Worm (Caenorhabditis elegans) whole organism, L3 larva: ENCODE measurements around the gene Y105C5A.8.

Experiments used
- ZK546.5 ChIP-seq: sonication (generic microtip); optimal IDR thresholded peaks from 2 replicates; lab custom pipeline; 2017; ENCODE audit warnings: missing biosample characterization, missing genetic modification characterization
- aly-2 ChIP-seq: fragments of 150-350 bp; optimal IDR thresholded peaks from 2 replicates; lab custom pipeline; 2014; ENCODE audit warnings: missing biosample characterization, missing genetic modification characterization
- ama-1 ChIP-seq: fragments of 150-350 bp; optimal IDR thresholded peaks from 2 replicates; lab custom pipeline; 2018
- ceh-16 ChIP-seq: sonication (generic microtip); optimal IDR thresholded peaks from 2 replicates; lab custom pipeline; 2017; ENCODE audit warnings: missing biosample characterization, missing genetic modification characterization
- elt-2 ChIP-seq: sonication (generic microtip); optimal IDR thresholded peaks from 2 replicates; lab custom pipeline; 2016; ENCODE audit warnings: missing genetic modification reagents, mild to moderate bottlenecking, missing genetic modification characterization, missing compliant biosample characterization
- elt-3 ChIP-seq, 3 experiments: fragments of 150-350 bp in 1 of 3; sonication (generic microtip) in 2 of 3; optimal IDR thresholded peaks; 2 replicates in 2 of 3; 4 replicates in 1 of 3; lab custom pipeline; 2014 to 2017; ENCODE audit warnings: missing biosample characterization in 3 of 3, missing genetic modification characterization in 3 of 3
- mdl-1 ChIP-seq: fragments of 150-350 bp; optimal IDR thresholded peaks from 2 replicates; lab custom pipeline; 2014; ENCODE audit warnings: missing biosample characterization, missing genetic modification characterization
- nhr-11 ChIP-seq: fragments of 150-350 bp; optimal IDR thresholded peaks from 2 replicates; lab custom pipeline; 2014; ENCODE audit warnings: missing biosample characterization, missing genetic modification characterization
- nhr-23 ChIP-seq: fragments of 150-350 bp; optimal IDR thresholded peaks from 2 replicates; lab custom pipeline; 2014; ENCODE audit warnings: missing biosample characterization, missing genetic modification reagents, missing genetic modification characterization
- nhr-25 ChIP-seq: sonication (generic microtip); optimal IDR thresholded peaks from 2 replicates; lab custom pipeline; 2017; ENCODE audit warnings: missing biosample characterization, missing genetic modification characterization
- nhr-28 ChIP-seq: fragments of 150-350 bp; optimal IDR thresholded peaks from 2 replicates; lab custom pipeline; 2014; ENCODE audit warnings: missing biosample characterization, missing genetic modification characterization
- nhr-43 ChIP-seq: sonication (generic microtip); optimal IDR thresholded peaks from 2 replicates; lab custom pipeline; 2016; ENCODE audit warnings: mild to moderate bottlenecking, missing genetic modification characterization, missing compliant biosample characterization; ENCODE audit not compliant: poor library complexity, severe bottlenecking
- snpc-4 ChIP-seq: fragments of 150-350 bp; optimal IDR thresholded peaks from 2 replicates; lab custom pipeline; 2014; ENCODE audit warnings: missing biosample characterization, missing genetic modification characterization
- tbx-2 ChIP-seq: sonication (generic microtip); optimal IDR thresholded peaks from 2 replicates; lab custom pipeline; 2016; ENCODE audit warnings: mild to moderate bottlenecking, missing genetic modification characterization, missing compliant biosample characterization
- ztf-4 ChIP-seq: fragments of 150-350 bp; optimal IDR thresholded peaks from 2 replicates; lab custom pipeline; 2014; ENCODE audit warnings: missing biosample characterization, missing genetic modification characterization

Y105C5A.8 gene

ce11 chrIV:15564327-15564726 lies 52.5 kb downstream of the Y105C5A.8 start, which contains the start of gene Y105C5A.1:
Gene Y105C5A.1 (minus strand): TSS chrIV:15564427.
- TF ChIP-seq ceh-16 (no peak), elt-3 (tag; optimal IDR thresholded peaks at IDR 0.05; lab: Kevin White, UChicago) (no peak), ZK546.5 (no peak), ama-1 (lab: Kevin White, UChicago) (no peak), elt-2 (tag; lab: Kevin White, UChicago) (no peak), tbx-2 (tag; lab: Kevin White, UChicago) (no peak), nhr-23 (tag; lab: Kevin White, UChicago) (no peak), nhr-43 (tag; lab: Kevin White, UChicago) (no peak), nhr-11 (tag; lab: Kevin White, UChicago) (no peak), ztf-4 (no peak), snpc-4 (tag; lab: Kevin White, UChicago) (no peak), nhr-25 (tag; lab: Kevin White, UChicago) (no peak), aly-2 (tag; lab: Kevin White, UChicago) (no peak), mdl-1 (tag; lab: Kevin White, UChicago) (no peak), nhr-28 (tag; lab: Kevin White, UChicago) (no peak)
